Worm (Caenorhabditis elegans): ENCODE results near the gene Y59A8A.8.
"Not testable (repeated sequence)": the region's sequence is repeated elsewhere in the genome, so short reads cannot be mapped to it uniquely, and the experiment has no call there.

DNA sequence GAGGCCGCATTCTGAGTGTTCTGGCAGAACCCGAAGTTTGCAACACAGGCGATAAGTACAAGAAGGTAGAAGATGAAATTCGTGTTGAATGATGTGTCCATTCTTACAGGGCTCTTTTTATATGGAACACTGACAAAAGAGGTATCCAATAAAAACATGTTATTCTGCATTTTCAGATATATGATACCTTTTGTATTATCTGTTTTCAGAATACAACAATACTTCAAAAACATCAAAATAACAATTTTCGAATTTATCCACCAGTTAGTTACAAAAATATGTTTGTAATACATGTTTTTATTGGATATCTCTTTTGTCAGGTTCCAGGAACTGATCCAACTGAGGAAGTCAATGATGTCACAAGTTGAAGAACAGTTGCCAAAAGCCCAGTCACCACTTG, 32.2 kb downstream of the Y59A8A.8 start, which contains the start of gene C06H5.13:
- not testable (repeated sequence) for TF ChIP-seq Y95B8A.8 (GFP tag; IDR thresholded peaks at IDR 0.05); lin-40 (tag; optimal IDR thresholded peaks at IDR 0.05); F33H1.4 (GFP tag; IDR thresholded peaks at IDR 0.05); ztf-22 (GFP tag; optimal IDR thresholded peaks at IDR 0.05); ceh-100 (GFP tag; IDR thresholded peaks at IDR 0.05); ztf-18 (tag; optimal IDR thresholded peaks at IDR 0.05); nfyb-1 (GFP tag; IDR thresholded peaks at IDR 0.05); dpl-1 (GFP tag; optimal IDR thresholded peaks at IDR 0.05); ceh-58 (GFP tag; IDR thresholded peaks at IDR 0.05); hrde-1 (tag; optimal IDR thresholded peaks at IDR 0.05; ENCODE audit: borderline replicate concordance); ztf-26 (tag; optimal IDR thresholded peaks at IDR 0.05); sdz-38 (tag; optimal IDR thresholded peaks at IDR 0.05); efl-1 (GFP tag; optimal IDR thresholded peaks at IDR 0.05)
